Fruit fly (Drosophila melanogaster): ENCODE data around the gene wake.

The wake gene

dm6 chr3R:22663115-22663514 is 23.5 kb downstream of the wake start (continued):
- TF ChIP-seq eve (GFP tag; optimal IDR thresholded peaks at IDR 0.05): peak in 1 of 2 experiments; percentile 77
- TF ChIP-seq CG30020 (tag; optimal IDR thresholded peaks at IDR 0.05): no peak
- peak; percentile 42; the same call in 1 of the 2 replicates for TF ChIP-seq Awh (GFP tag; IDR thresholded peaks at IDR 0.05)
- TF ChIP-seq pros (GFP tag; optimal IDR thresholded peaks at IDR 0.05): no peak
- peak; percentile 33 for TF ChIP-seq Nf-YB (GFP tag; optimal IDR thresholded peaks at IDR 0.05)
- TF ChIP-seq pita (GFP tag; optimal IDR thresholded peaks at IDR 0.05): no peak
- TF ChIP-seq CG6813 (GFP tag; optimal IDR thresholded peaks at IDR 0.05): peak; percentile 50
- peak; percentile 51; the same call in 2 of the 3 replicates for TF ChIP-seq ken (GFP tag; IDR thresholded peaks at IDR 0.05)
- no peak for TF ChIP-seq CG10274 (GFP tag; optimal IDR thresholded peaks at IDR 0.05)
- TF ChIP-seq nom (GFP tag; optimal IDR thresholded peaks at IDR 0.05): no peak
- TF ChIP-seq HHEX (GFP tag; optimal IDR thresholded peaks at IDR 0.05): peak; percentile 36
- TF ChIP-seq Dfd (GFP tag; optimal IDR thresholded peaks at IDR 0.05): no peak
- peak; percentile 40 for TF ChIP-seq cato (GFP tag; optimal IDR thresholded peaks at IDR 0.05; ENCODE audit: borderline replicate concordance)
- TF ChIP-seq Vsx1 (GFP tag; optimal IDR thresholded peaks at IDR 0.05): peak; percentile 8
- peak; percentile 49 for TF ChIP-seq E2f2 (GFP tag; IDR thresholded peaks at IDR 0.05)
- no peak for TF ChIP-seq Ssrp (tag; optimal IDR thresholded peaks at IDR 0.05)
- TF ChIP-seq CG2202 (tag; optimal IDR thresholded peaks at IDR 0.05): no peak
- TF ChIP-seq CG18599 (GFP tag; optimal IDR thresholded peaks at IDR 0.05): peak; percentile 85
- peak; percentile 62 for TF ChIP-seq Fer3 (tag; optimal IDR thresholded peaks at IDR 0.05)
- peak; percentile 15 for TF ChIP-seq schlank (tag; optimal IDR thresholded peaks at IDR 0.05)
- TF ChIP-seq yki (optimal IDR thresholded peaks at IDR 0.05): no peak
- TF ChIP-seq run (tag; optimal IDR thresholded peaks at IDR 0.05): no peak
- no peak; the same call in 1 of the 2 replicates for TF ChIP-seq NFAT (GFP tag; IDR thresholded peaks at IDR 0.05)
- TF ChIP-seq lola (GFP tag; optimal IDR thresholded peaks at IDR 0.05): no peak
- TF ChIP-seq ci (GFP tag; IDR thresholded peaks at IDR 0.05): peak; percentile 88
- peak; percentile 18 for TF ChIP-seq CG18011 (GFP tag; optimal IDR thresholded peaks at IDR 0.05)
- no peak for TF ChIP-seq CG2129 (GFP tag; IDR thresholded peaks at IDR 0.05; ENCODE audit: partially characterized antibody)
- TF ChIP-seq al (GFP tag; IDR thresholded peaks at IDR 0.05): no peak
- TF ChIP-seq fu2 (GFP tag; optimal IDR thresholded peaks at IDR 0.05): peak; percentile 22
- TF ChIP-seq CG6791 (GFP tag; IDR thresholded peaks at IDR 0.05; ENCODE audit: partially characterized antibody): no peak
- peak; percentile 43 for TF ChIP-seq fd96Cb (tag; optimal IDR thresholded peaks at IDR 0.05)
- TF ChIP-seq CG2889 (GFP tag; IDR thresholded peaks at IDR 0.05): peak; percentile 80; the same call in 2 of the 3 replicates
- no peak for TF ChIP-seq bigmax (GFP tag; optimal IDR thresholded peaks at IDR 0.05)
- TF ChIP-seq tin (GFP tag; optimal IDR thresholded peaks at IDR 0.05): peak; percentile 44
- peak; percentile 7 for TF ChIP-seq en (GFP tag; optimal IDR thresholded peaks at IDR 0.05)
- peak; percentile 56 to 73 for TF ChIP-seq Hr51 (GFP tag; optimal IDR thresholded peaks at IDR 0.05)
- TF ChIP-seq Optix (GFP tag; IDR thresholded peaks at IDR 0.05): peak; percentile 37; the same call in 1 of the 3 replicates
- TF ChIP-seq mirr (GFP tag; optimal IDR thresholded peaks at IDR 0.05): no peak
- peak; percentile 22 for TF ChIP-seq Bdp1 (GFP tag; optimal IDR thresholded peaks at IDR 0.05)
- TF ChIP-seq disco-r (GFP tag; optimal IDR thresholded peaks at IDR 0.05): no peak
- TF ChIP-seq bbx (GFP tag; IDR thresholded peaks at IDR 0.05; ENCODE audit: partially characterized antibody): no peak
- no peak for TF ChIP-seq CG8290 (GFP tag; optimal IDR thresholded peaks at IDR 0.05)
- TF ChIP-seq CG8290 (tag; optimal IDR thresholded peaks at IDR 0.05): peak in 1 of 2 experiments; percentile 91
- TF ChIP-seq Fer1 (GFP tag; optimal IDR thresholded peaks at IDR 0.05): peak; percentile 77
- peak; percentile 69 for TF ChIP-seq CoRest (tag; optimal IDR thresholded peaks at IDR 0.05)
- TF ChIP-seq CG1602 (GFP tag; optimal IDR thresholded peaks at IDR 0.05): peak; percentile 57
- TF ChIP-seq sima (GFP tag; optimal IDR thresholded peaks at IDR 0.05): no peak
- TF ChIP-seq CG6765 (GFP tag; optimal IDR thresholded peaks at IDR 0.05): no peak
- peak; percentile 61 for TF ChIP-seq NfI (GFP tag; optimal IDR thresholded peaks at IDR 0.05)
- 0 out of 3 replicates have a peak, but pooled peaks have one; percentile 23 for TF ChIP-seq CG7357 (GFP tag; IDR thresholded peaks at IDR 0.05)
